Worm (Caenorhabditis elegans): Measurements from ENCODE around the gene aldo-2.

DNA sequence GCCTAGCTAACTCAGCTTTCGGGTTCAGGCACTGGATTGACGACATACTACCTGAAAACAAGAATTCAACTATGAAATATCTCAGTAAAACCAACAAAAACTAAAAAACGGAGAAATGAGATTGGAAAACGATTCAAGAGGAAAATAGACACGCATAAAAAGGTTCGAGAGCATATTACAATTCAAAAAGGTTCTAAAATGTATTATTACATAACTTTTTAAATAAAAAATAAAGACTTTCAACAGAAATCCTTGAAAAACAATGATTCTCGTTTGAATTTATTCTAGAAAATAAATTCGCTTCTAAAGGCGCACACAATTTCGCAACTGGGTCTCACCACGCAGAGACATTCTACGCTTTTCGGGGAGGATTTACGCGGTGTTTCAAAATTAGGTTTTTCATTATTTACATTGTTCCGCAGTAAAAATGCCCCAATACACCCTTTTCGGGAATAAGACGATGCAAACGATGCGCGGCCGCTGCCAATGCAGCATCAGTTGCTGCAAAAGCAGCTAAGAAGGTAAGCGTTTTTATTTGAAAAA lies 20.7 kb downstream of the aldo-2 start, which contains the start of the genes cct-6 and alh-9:
- no peak for TF ChIP-seq pha-4 (tag; optimal IDR thresholded peaks at IDR 0.05)
- peak; percentile 56 for TF ChIP-seq unc-55 (GFP tag; optimal IDR thresholded peaks at IDR 0.05)
